Fruit fly (Drosophila melanogaster): ENCODE measurements around the gene CG13625.
A peak's percentile ranks its signal among the peaks of the same experiment; 100 is the strongest.

Gene CG13625

dm6 chr3R:24586453-24586886, 1.5 kb upstream of the CG13625 start (continued):
- peak; percentile 58 to 82 for TF ChIP-seq Trl (optimal IDR thresholded peaks at IDR 0.05)
- peak; percentile 23 for TF ChIP-seq Trl (GFP tag; optimal IDR thresholded peaks at IDR 0.05)
- TF ChIP-seq scrt (GFP tag; optimal IDR thresholded peaks at IDR 0.05): peak; percentile 56
- peak; percentile 94 for TF ChIP-seq pros (GFP tag; optimal IDR thresholded peaks at IDR 0.05)
- no peak for TF ChIP-seq zen2 (GFP tag; IDR thresholded peaks at IDR 0.05; ENCODE audit: partially characterized antibody)
- TF ChIP-seq luna (GFP tag; optimal IDR thresholded peaks at IDR 0.05): peak; percentile 24
- TF ChIP-seq Scr (GFP tag; IDR thresholded peaks at IDR 0.05; ENCODE audit: partially characterized antibody): no peak
- peak; percentile 44 for TF ChIP-seq her (GFP tag; optimal IDR thresholded peaks at IDR 0.05)
- peak; percentile 18 for TF ChIP-seq CG2678 (tag; optimal IDR thresholded peaks at IDR 0.05)
- peak; percentile 22 for TF ChIP-seq Ets65A (GFP tag)
- TF ChIP-seq kni (GFP tag; optimal IDR thresholded peaks at IDR 0.05): peak; percentile 99
- TF ChIP-seq nmo (GFP tag; optimal IDR thresholded peaks at IDR 0.05): peak; percentile 10
- TF ChIP-seq CG42726 (GFP tag; IDR thresholded peaks at IDR 0.05; ENCODE audit: partially characterized antibody): no peak
- TF ChIP-seq CG12659 (GFP tag; optimal IDR thresholded peaks at IDR 0.05): peak; percentile 6
- TF ChIP-seq nau (GFP tag; optimal IDR thresholded peaks at IDR 0.05): peak; percentile 6
- peak; percentile 42 for TF ChIP-seq CG6683 (GFP tag; optimal IDR thresholded peaks at IDR 0.05)
- no peak for TF ChIP-seq dmrt11E (tag; optimal IDR thresholded peaks at IDR 0.05)
- no peak for TF ChIP-seq CG8944 (GFP tag; optimal IDR thresholded peaks at IDR 0.05)
- peak; percentile 38 for TF ChIP-seq CG10267 (tag; optimal IDR thresholded peaks at IDR 0.05)
- no peak for TF ChIP-seq toy (GFP tag; IDR thresholded peaks at IDR 0.05)
- no peak for TF ChIP-seq CG3847 (GFP tag; IDR thresholded peaks at IDR 0.05)
- TF ChIP-seq CG2116 (GFP tag; optimal IDR thresholded peaks at IDR 0.05): peak; percentile 14
- no peak for TF ChIP-seq Doc2 (GFP tag; IDR thresholded peaks at IDR 0.05)
- no peak for TF ChIP-seq CG7928 (GFP tag; optimal IDR thresholded peaks at IDR 0.05)
- TF ChIP-seq CG3163 (GFP tag; optimal IDR thresholded peaks at IDR 0.05): peak; percentile 69
- TF ChIP-seq Mrtf (GFP tag; IDR thresholded peaks at IDR 0.05): no peak
- no peak for TF ChIP-seq CG31388 (GFP tag; optimal IDR thresholded peaks at IDR 0.05)
- TF ChIP-seq wek (GFP tag; optimal IDR thresholded peaks at IDR 0.05): no peak
- TF ChIP-seq gsb-n (tag; optimal IDR thresholded peaks at IDR 0.05): peak; percentile 24
- no peak for TF ChIP-seq lov (optimal IDR thresholded peaks at IDR 0.05)
- TF ChIP-seq lov (GFP tag; IDR thresholded peaks at IDR 0.05): no peak
- TF ChIP-seq gem (tag; optimal IDR thresholded peaks at IDR 0.05): no peak
- no peak for TF ChIP-seq fd64A (GFP tag; optimal IDR thresholded peaks at IDR 0.05)
- TF ChIP-seq CG2120 (GFP tag; optimal IDR thresholded peaks at IDR 0.05): peak; percentile 39
- TF ChIP-seq CG10147 (GFP tag; optimal IDR thresholded peaks at IDR 0.05): peak; percentile 35
- peak; percentile 32 for TF ChIP-seq sqz (GFP tag; optimal IDR thresholded peaks at IDR 0.05)
- TF ChIP-seq repo (GFP tag; optimal IDR thresholded peaks at IDR 0.05): peak; percentile 32
- TF ChIP-seq nerfin-2 (GFP tag; IDR thresholded peaks at IDR 0.05; ENCODE audit: partially characterized antibody): no peak
- TF ChIP-seq pan (optimal IDR thresholded peaks at IDR 0.05): no peak
- TF ChIP-seq pan (GFP tag; optimal IDR thresholded peaks at IDR 0.05 in 1 of 2, IDR thresholded peaks at IDR 0.05 in 1 of 2): no peak
- TF ChIP-seq CG14860 (GFP tag; IDR thresholded peaks at IDR 0.05; ENCODE audit: partially characterized antibody): no peak
- TF ChIP-seq slou (GFP tag; optimal IDR thresholded peaks at IDR 0.05): no peak
- no peak for TF ChIP-seq chif (GFP tag; optimal IDR thresholded peaks at IDR 0.05)
- TF ChIP-seq Fer1 (GFP tag; optimal IDR thresholded peaks at IDR 0.05): peak; percentile 64
- TF ChIP-seq corto (GFP tag; optimal IDR thresholded peaks at IDR 0.05): peak; percentile 29
- TF ChIP-seq HLHmδ (GFP tag; optimal IDR thresholded peaks at IDR 0.05): peak; percentile 30
- TF ChIP-seq aop (GFP tag; IDR thresholded peaks at IDR 0.05): no peak
- TF ChIP-seq CG4360 (GFP tag; IDR thresholded peaks at IDR 0.05): no peak
- no peak for TF ChIP-seq ind (GFP tag; optimal IDR thresholded peaks at IDR 0.05)
- TF ChIP-seq CG11398 (GFP tag; optimal IDR thresholded peaks at IDR 0.05): no peak
- TF ChIP-seq dpn (GFP tag; optimal IDR thresholded peaks at IDR 0.05): no peak

All from whole organism, embryonic.